Fruit fly (Drosophila melanogaster): ENCODE results near the gene CCKLR-17D3.

dm6 chrX:18789353-18790210 is 15.8 kb upstream of the CCKLR-17D3 start:
- no peak for TF ChIP-seq h (optimal IDR thresholded peaks at IDR 0.05)
- peak; percentile 85 for TF ChIP-seq CG12769 (tag; optimal IDR thresholded peaks at IDR 0.05)
- no peak for TF ChIP-seq CG8089 (GFP tag; optimal IDR thresholded peaks at IDR 0.05)
- peak; percentile 51 for TF ChIP-seq PHDP (tag; optimal IDR thresholded peaks at IDR 0.05)
- TF ChIP-seq insv (GFP tag; optimal IDR thresholded peaks at IDR 0.05), result no peak
- TF ChIP-seq CG13775 (GFP tag; optimal IDR thresholded peaks at IDR 0.05), result peak; percentile 78
- peak; percentile 29 for TF ChIP-seq CG17359 (tag; optimal IDR thresholded peaks at IDR 0.05)
- no peak for TF ChIP-seq CG2889 (GFP tag; IDR thresholded peaks at IDR 0.05)
- peak; percentile 72 for TF ChIP-seq CoRest (tag; optimal IDR thresholded peaks at IDR 0.05)
- peak; percentile 55 for TF ChIP-seq shn (GFP tag; optimal IDR thresholded peaks at IDR 0.05)
- TF ChIP-seq Dad (GFP tag; optimal IDR thresholded peaks at IDR 0.05), result peak; percentile 31

All from whole organism, embryonic.